Worm (Caenorhabditis elegans) whole organism, L2 larva: ENCODE measurements around the gene srz-83.

Source experiments
- aly-2 ChIP-seq: fragments of 150-350 bp; optimal IDR thresholded peaks from 2 replicates; lab custom pipeline; 2014; ENCODE audit warnings: missing biosample characterization, missing genetic modification characterization
- fos-1 ChIP-seq: fragments of 150-350 bp; optimal IDR thresholded peaks from 2 replicates; lab custom pipeline; 2014; ENCODE audit warnings: missing biosample characterization, missing genetic modification characterization
- lin-11 ChIP-seq: fragments of 150-350 bp; sonication (generic microtip); optimal IDR thresholded peaks from 2 replicates; lab custom pipeline; 2014; ENCODE audit warnings: missing biosample characterization, missing genetic modification characterization, inconsistent platforms, mixed read lengths
- nhr-11 ChIP-seq: fragments of 150-350 bp; optimal IDR thresholded peaks from 2 replicates; lab custom pipeline; 2014; ENCODE audit warnings: missing biosample characterization, missing genetic modification characterization
- nhr-129 ChIP-seq: fragments of 150-350 bp; optimal IDR thresholded peaks from 2 replicates; lab custom pipeline; 2014; ENCODE audit warnings: missing biosample characterization, missing genetic modification characterization
- nhr-237 ChIP-seq: fragments of 150-350 bp; optimal IDR thresholded peaks from 2 replicates; lab custom pipeline; 2014; ENCODE audit warnings: missing biosample characterization, missing genetic modification characterization
- nhr-25 ChIP-seq: fragments of 150-350 bp; sonication (generic microtip); optimal IDR thresholded peaks from 3 replicates; lab custom pipeline; 2014; ENCODE audit warnings: missing biosample characterization, missing genetic modification characterization
- unc-62 ChIP-seq: fragments of 150-350 bp; optimal IDR thresholded peaks from 2 replicates; lab custom pipeline; 2014; ENCODE audit warnings: missing biosample characterization, missing genetic modification reagents, missing genetic modification characterization
- ztf-11 ChIP-seq: sonication (generic microtip); optimal IDR thresholded peaks from 2 replicates; lab custom pipeline; 2017; ENCODE audit warnings: missing biosample characterization, missing genetic modification characterization

DNA sequence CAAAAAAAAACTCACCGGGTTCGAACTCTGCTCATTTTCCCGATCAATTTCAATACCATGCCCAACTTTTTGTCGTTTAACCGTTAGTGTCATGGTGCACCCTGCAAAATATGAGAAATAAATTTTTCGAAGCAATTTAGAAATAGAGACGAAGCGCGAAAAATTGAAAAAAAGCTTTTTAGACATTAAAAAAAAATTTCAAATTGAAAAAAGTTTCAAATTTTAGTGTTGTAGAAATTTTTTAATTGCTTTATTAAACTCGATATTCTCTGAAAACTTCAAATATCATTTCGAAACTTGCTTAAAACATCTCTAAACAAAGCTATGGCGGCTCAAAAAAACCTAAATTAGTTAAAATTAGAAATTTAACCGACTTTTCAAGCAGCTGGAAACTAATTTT lies 43.3 kb downstream of the srz-83 start, which contains the start of gene nstp-6:
- TF ChIP-seq nhr-129 (tag; lab: Kevin White, UChicago) (no peak), ztf-11 (tag; lab: Kevin White, UChicago) (no peak), nhr-11 (tag; lab: Kevin White, UChicago) (no peak), aly-2 (tag; lab: Kevin White, UChicago) (no peak), lin-11 (tag; lab: Kevin White, UChicago) (no peak), nhr-25 (no peak), nhr-237 (tag; lab: Kevin White, UChicago) (no peak), unc-62 (GFP tag; lab: Kevin White, UChicago) (no peak), fos-1 (tag; lab: Kevin White, UChicago) (no peak)
